Fruit fly (Drosophila melanogaster) whole organism, embryonic: Measurements from ENCODE around the gene CG31898.
A peak's percentile ranks its signal among the peaks of the same experiment; 100 is the strongest.

Experiments used
- Bgb ChIP-seq: fragments of 200-800 bp; sonication (Bioruptor generic); IDR thresholded peaks from 2 replicates; pipeline ENCODE4 v1.3.6; 2022; ENCODE audit warnings: missing biosample characterization, missing genetic modification characterization; ENCODE audit not compliant: partially characterized antibody
- C15 ChIP-seq: fragments of 200-800 bp; sonication (Bioruptor generic); IDR thresholded peaks from 3 replicates; pipeline ENCODE4 v1.3.6; 2022; ENCODE audit warnings: missing biosample characterization, missing genetic modification characterization
- CG10366 ChIP-seq: fragments of 200-800 bp; sonication (Bioruptor generic); IDR thresholded peaks from 2 replicates; pipeline ENCODE4 v1.3.6; 2022; ENCODE audit warnings: missing biosample characterization, missing genetic modification characterization
- CG11456 ChIP-seq: fragments of 200-800 bp; sonication (Bioruptor generic); IDR thresholded peaks from 3 replicates; pipeline ENCODE4 v1.3.6; 2022; ENCODE audit warnings: missing biosample characterization, missing genetic modification characterization
- CG12391 ChIP-seq: fragments of 200-800 bp; sonication (Bioruptor generic); optimal IDR thresholded peaks from 3 replicates; lab custom pipeline; 2018; ENCODE audit warnings: missing biosample characterization, mild to moderate bottlenecking, missing genetic modification characterization, moderate library complexity
- CG14667 ChIP-seq: fragments of 200-800 bp; sonication (Bioruptor generic); IDR thresholded peaks from 2 replicates; pipeline ENCODE4 v1.3.6; 2022; ENCODE audit warnings: missing biosample characterization, missing genetic modification characterization
- CG15601 ChIP-seq: fragments of 200-800 bp; sonication (Bioruptor generic); optimal IDR thresholded peaks from 3 replicates; lab custom pipeline; 2019; ENCODE audit warnings: missing biosample characterization, mild to moderate bottlenecking, missing genetic modification characterization, moderate library complexity
- CG1602 ChIP-seq: fragments of 200-800 bp; sonication (Bioruptor generic); optimal IDR thresholded peaks from 3 replicates; lab custom pipeline; 2016; ENCODE audit warnings: missing biosample characterization, missing genetic modification characterization
- CG17912 ChIP-seq: fragments of 200-800 bp; sonication (Bioruptor generic); optimal IDR thresholded peaks from 2 replicates; lab custom pipeline; 2018; ENCODE audit warnings: missing biosample characterization, mild to moderate bottlenecking, missing genetic modification characterization
- CG18599 ChIP-seq: fragments of 200-800 bp; sonication (Bioruptor generic); optimal IDR thresholded peaks from 3 replicates; lab custom pipeline; 2017; ENCODE audit warnings: missing biosample characterization, missing genetic modification characterization, mild to moderate bottlenecking, moderate library complexity, missing genetic modification reagents
- CG18764 ChIP-seq: fragments of 200-800 bp; sonication (Bioruptor generic); optimal IDR thresholded peaks from 3 replicates; lab custom pipeline; 2016; ENCODE audit warnings: missing biosample characterization, missing genetic modification characterization
- CG2120 ChIP-seq: fragments of 200-800 bp; sonication (Bioruptor generic); optimal IDR thresholded peaks from 3 replicates; lab custom pipeline; 2016; ENCODE audit warnings: missing biosample characterization, missing genetic modification characterization
- CG3281 ChIP-seq: fragments of 200-800 bp; sonication (Bioruptor generic); optimal IDR thresholded peaks from 3 replicates; lab custom pipeline; 2017; ENCODE audit warnings: missing biosample characterization, mild to moderate bottlenecking, missing genetic modification characterization
- CG3407 ChIP-seq: fragments of 200-800 bp; sonication (Bioruptor generic); optimal IDR thresholded peaks from 2 replicates; lab custom pipeline; 2018; ENCODE audit warnings: missing biosample characterization, mild to moderate bottlenecking, missing genetic modification characterization
- CG3838 ChIP-seq: fragments of 200-800 bp; sonication (Bioruptor generic); optimal IDR thresholded peaks from 3 replicates; lab custom pipeline; 2016; ENCODE audit warnings: missing biosample characterization, missing genetic modification characterization
- CG4328 ChIP-seq: fragments of 200-800 bp; sonication (Bioruptor generic); optimal IDR thresholded peaks from 3 replicates; lab custom pipeline; 2017; ENCODE audit warnings: missing biosample characterization, missing genetic modification reagents, missing genetic modification characterization
- CG4404 ChIP-seq: fragments of 200-800 bp; sonication (Bioruptor generic); IDR thresholded peaks from 2 replicates; pipeline ENCODE4 v1.3.6; 2022; ENCODE audit warnings: missing biosample characterization, missing genetic modification characterization
- CG4707 ChIP-seq: fragments of 200-800 bp; sonication (Bioruptor generic); optimal IDR thresholded peaks from 2 replicates; lab custom pipeline; 2018; ENCODE audit warnings: missing biosample characterization, mild to moderate bottlenecking, missing genetic modification characterization, moderate library complexity
- CG7745 ChIP-seq: fragments of 200-800 bp; sonication (Bioruptor generic); optimal IDR thresholded peaks from 2 replicates; lab custom pipeline; 2018; ENCODE audit warnings: missing biosample characterization, mild to moderate bottlenecking, missing genetic modification characterization, moderate library complexity
- D19A ChIP-seq: fragments of 200-800 bp; optimal IDR thresholded peaks from 3 replicates; lab custom pipeline; 2019; ENCODE audit warnings: missing biosample characterization, mild to moderate bottlenecking, missing genetic modification characterization, moderate library complexity
- Doc2 ChIP-seq: fragments of 200-800 bp; sonication (Bioruptor generic); IDR thresholded peaks from 2 replicates; pipeline ENCODE4 v1.3.6; 2022; ENCODE audit warnings: missing biosample characterization, missing genetic modification characterization
- Elba2 ChIP-seq: fragments of 200-800 bp; sonication (Bioruptor generic); optimal IDR thresholded peaks from 3 replicates; lab custom pipeline; 2016; ENCODE audit warnings: missing biosample characterization, missing genetic modification characterization
- HmgD ChIP-seq: fragments of 200-800 bp; sonication (Bioruptor generic); optimal IDR thresholded peaks from 3 replicates; lab custom pipeline; 2016; ENCODE audit warnings: missing biosample characterization, missing genetic modification characterization
- Hr39 ChIP-seq: fragments of >200 bp; optimal IDR thresholded peaks from 2 replicates; lab custom pipeline; 2017
- Kr ChIP-seq: fragments of 200-800 bp; sonication (Bioruptor generic); optimal IDR thresholded peaks from 2 replicates; lab custom pipeline; 2017; ENCODE audit warnings: missing biosample characterization, mild to moderate bottlenecking, missing genetic modification characterization
- Mrtf ChIP-seq: fragments of 200-800 bp; sonication (Bioruptor generic); IDR thresholded peaks from 3 replicates; pipeline ENCODE4 v1.3.6; 2022; ENCODE audit warnings: missing biosample characterization, missing genetic modification characterization
- Oli ChIP-seq: fragments of 200-800 bp; sonication (Bioruptor generic); optimal IDR thresholded peaks from 2 replicates; lab custom pipeline; 2018; ENCODE audit warnings: missing biosample characterization, mild to moderate bottlenecking, missing genetic modification characterization, moderate library complexity
- PHDP ChIP-seq: fragments of 200-800 bp; sonication (Bioruptor generic); optimal IDR thresholded peaks from 3 replicates; lab custom pipeline; 2018; ENCODE audit warnings: missing biosample characterization, mild to moderate bottlenecking, missing genetic modification characterization, moderate library complexity
- Scr ChIP-seq: fragments of 200-800 bp; sonication (Bioruptor generic); IDR thresholded peaks from 2 replicates; pipeline ENCODE4 v1.3.6; 2022; ENCODE audit warnings: missing biosample characterization, missing genetic modification characterization; ENCODE audit not compliant: partially characterized antibody
- Sox100B ChIP-seq: fragments of 200-800 bp; sonication (Bioruptor generic); optimal IDR thresholded peaks from 3 replicates; lab custom pipeline; 2018; ENCODE audit warnings: missing biosample characterization, mild to moderate bottlenecking, missing genetic modification characterization
- Xbp1 ChIP-seq: fragments of 200-800 bp; sonication (Bioruptor generic); optimal IDR thresholded peaks from 3 replicates; lab custom pipeline; 2016; ENCODE audit warnings: missing biosample characterization, mild to moderate bottlenecking, missing genetic modification characterization
- ab ChIP-seq: fragments of 200-800 bp; sonication (Bioruptor generic); optimal IDR thresholded peaks from 2 replicates; lab custom pipeline; 2016; ENCODE audit warnings: missing biosample characterization, missing genetic modification characterization
- az2 ChIP-seq: fragments of 200-800 bp; sonication (Bioruptor generic); optimal IDR thresholded peaks from 3 replicates; lab custom pipeline; 2016; ENCODE audit warnings: missing biosample characterization, missing genetic modification characterization
- gcm ChIP-seq: fragments of 200-800 bp; sonication (Bioruptor generic); optimal IDR thresholded peaks from 2 replicates; lab custom pipeline; 2019; ENCODE audit warnings: missing biosample characterization, mild to moderate bottlenecking, missing genetic modification characterization, moderate library complexity
- gsb-n ChIP-seq: fragments of 200-800 bp; sonication (Bioruptor generic); optimal IDR thresholded peaks from 3 replicates; lab custom pipeline; 2018; ENCODE audit warnings: missing biosample characterization, mild to moderate bottlenecking, missing genetic modification characterization
- her ChIP-seq: fragments of 200-800 bp; sonication (Bioruptor generic); optimal IDR thresholded peaks from 2 replicates; lab custom pipeline; 2016; ENCODE audit warnings: missing biosample characterization, missing genetic modification characterization
- hth ChIP-seq: fragments of >200 bp; optimal IDR thresholded peaks from 2 replicates; lab custom pipeline; 2017; ENCODE audit warnings: inconsistent platforms
- kni ChIP-seq: fragments of 200-800 bp; sonication (Bioruptor generic); optimal IDR thresholded peaks from 3 replicates; lab custom pipeline; 2017; ENCODE audit warnings: mild to moderate bottlenecking, missing biosample characterization, missing genetic modification reagents, missing genetic modification characterization
- mirr ChIP-seq: fragments of 200-800 bp; sonication (Bioruptor generic); optimal IDR thresholded peaks from 3 replicates; lab custom pipeline; 2018; ENCODE audit warnings: missing biosample characterization, mild to moderate bottlenecking, missing genetic modification characterization
- org-1 ChIP-seq: fragments of 200-800 bp; sonication (Bioruptor generic); optimal IDR thresholded peaks from 2 replicates; lab custom pipeline; 2017; ENCODE audit warnings: missing biosample characterization, missing genetic modification characterization
- pho ChIP-seq: fragments of 200-800 bp; sonication (Bioruptor generic); optimal IDR thresholded peaks from 2 replicates; lab custom pipeline; 2016; ENCODE audit warnings: missing biosample characterization, missing genetic modification characterization
- pnt ChIP-seq: fragments of 200-800 bp; sonication (Bioruptor generic); optimal IDR thresholded peaks from 3 replicates; lab custom pipeline; 2016; ENCODE audit warnings: missing biosample characterization, missing genetic modification characterization
- pum ChIP-seq: fragments of 200-800 bp; sonication (Bioruptor generic); optimal IDR thresholded peaks from 2 replicates; lab custom pipeline; 2016; ENCODE audit warnings: missing biosample characterization, missing genetic modification characterization
- slbo ChIP-seq: fragments of 200-800 bp; sonication (Bioruptor generic); IDR thresholded peaks from 2 replicates; pipeline ENCODE4 v1.3.6; 2022; ENCODE audit warnings: missing biosample characterization, missing genetic modification characterization
- slou ChIP-seq: fragments of 200-800 bp; sonication (Bioruptor generic); optimal IDR thresholded peaks from 3 replicates; lab custom pipeline; 2016; ENCODE audit warnings: missing biosample characterization, missing genetic modification characterization
- slp2 ChIP-seq: fragments of 200-800 bp; sonication (Bioruptor generic); optimal IDR thresholded peaks from 2 replicates; lab custom pipeline; 2016; ENCODE audit warnings: missing biosample characterization, missing genetic modification characterization
- sqz ChIP-seq: fragments of 200-800 bp; sonication (Bioruptor generic); optimal IDR thresholded peaks from 3 replicates; lab custom pipeline; 2018; ENCODE audit warnings: missing biosample characterization, mild to moderate bottlenecking, missing genetic modification characterization
- sr ChIP-seq: fragments of 200-800 bp; sonication (Bioruptor generic); IDR thresholded peaks from 3 replicates; pipeline ENCODE4 v1.3.6; 2022; ENCODE audit warnings: missing biosample characterization, missing genetic modification characterization
- stc ChIP-seq: fragments of 200-800 bp; sonication (Bioruptor generic); IDR thresholded peaks from 2 replicates; pipeline ENCODE4 v1.3.6; 2022; ENCODE audit warnings: missing biosample characterization, missing genetic modification characterization
- vnd ChIP-seq: fragments of 200-800 bp; sonication (Bioruptor generic); IDR thresholded peaks from 3 replicates; pipeline ENCODE4 v1.3.6; 2022; ENCODE audit warnings: missing biosample characterization, missing genetic modification characterization; ENCODE audit not compliant: partially characterized antibody

Gene CG31898

DNA sequence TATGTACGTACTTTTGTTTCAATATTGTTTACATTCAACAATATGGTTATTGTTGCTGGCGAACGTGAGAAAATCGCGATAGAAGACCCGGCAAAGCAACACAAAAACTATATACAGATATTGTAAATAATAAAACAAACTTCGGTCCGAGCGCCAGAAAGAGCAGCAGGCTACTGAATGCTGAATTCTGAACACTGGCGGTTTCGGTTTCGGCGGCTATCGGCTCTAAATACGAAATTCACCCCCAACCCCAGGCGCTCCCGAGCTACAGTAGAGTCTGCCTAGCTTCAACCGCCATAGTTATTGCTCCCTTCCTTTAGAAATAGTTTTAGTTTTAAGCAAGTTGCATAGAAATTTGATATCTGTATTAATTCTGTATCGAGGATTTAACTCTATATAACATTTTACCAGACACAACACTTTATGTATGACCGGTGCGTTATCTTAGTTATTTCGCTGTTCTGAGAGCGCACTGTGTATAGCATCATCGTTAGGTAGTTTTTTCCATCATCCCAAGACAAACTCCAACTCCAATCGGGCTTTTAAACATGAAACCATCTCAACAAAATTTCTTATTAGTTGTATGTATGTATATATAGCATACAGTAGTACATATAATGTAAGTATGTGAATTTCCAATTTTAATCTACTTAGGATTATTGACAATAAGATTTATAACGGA, 37.8 kb upstream of the CG31898 start, which contains the start of gene CG7627 (continued):
- TF ChIP-seq Sox100B (GFP tag; lab: Kevin White, UChicago) (peak; percentile 79), CG4707 (GFP tag; lab: Kevin White, UChicago) (peak; percentile 37), CG4404 (GFP tag; lab: Robert Waterston, UW) (peak; percentile 78), Kr (GFP tag; lab: Kevin White, UChicago) (no peak), CG3407 (GFP tag; lab: Kevin White, UChicago) (peak; percentile 28), CG1602 (GFP tag; lab: Kevin White, UChicago) (peak; percentile 23), slbo (peak; percentile 87), slp2 (peak; percentile 12), her (GFP tag; lab: Kevin White, UChicago) (peak; percentile 70), kni (no peak), gsb-n (tag; lab: Kevin White, UChicago) (peak; percentile 19), stc (GFP tag; lab: Robert Waterston, UW) (peak; percentile 60; the same call in 1 of the 2 replicates), CG14667 (GFP tag; lab: Robert Waterston, UW) (peak; percentile 82; the same call in 1 of the 2 replicates), Elba2 (GFP tag; lab: Kevin White, UChicago) (peak; percentile 89), mirr (GFP tag; lab: Kevin White, UChicago) (no peak), CG18599 (GFP tag; lab: Kevin White, UChicago) (peak; percentile 94), C15 (GFP tag; lab: Robert Waterston, UW) (0 out of 3 replicates have a peak, but pooled peaks have one; percentile 52), slou (GFP tag; lab: Kevin White, UChicago) (peak; percentile 17), pum (GFP tag; lab: Kevin White, UChicago) (peak; percentile 63), CG4328 (GFP tag; lab: Kevin White, UChicago) (peak; percentile 57), sr (peak; percentile 22; the same call in 1 of the 3 replicates), pho (peak; percentile 59), CG3838 (GFP tag; lab: Kevin White, UChicago) (no peak), sqz (GFP tag; lab: Kevin White, UChicago) (peak; percentile 53), Mrtf (GFP tag; lab: Robert Waterston, UW) (peak; percentile 80), CG2120 (peak; percentile 89), CG17912 (GFP tag; lab: Kevin White, UChicago) (peak; percentile 24), Doc2 (peak; percentile 21; the same call in 1 of the 2 replicates), Scr (GFP tag; lab: Robert Waterston, UW) (0 out of 2 replicates have a peak, but pooled peaks have one; percentile 26), hth (no peak), CG3281 (GFP tag; lab: Kevin White, UChicago) (peak; percentile 81), CG10366 (GFP tag; lab: Robert Waterston, UW) (peak; percentile 73), gcm (GFP tag; lab: Kevin White, UChicago) (peak; percentile 48), vnd (GFP tag; lab: Robert Waterston, UW) (no peak), Xbp1 (GFP tag; lab: Kevin White, UChicago) (peak; percentile 72), D19A (tag; lab: Kevin White, UChicago) (peak; percentile 33), Bgb (peak; percentile 38; the same call in 1 of the 2 replicates), CG7745 (tag; lab: Kevin White, UChicago) (no peak), CG18764 (GFP tag; lab: Kevin White, UChicago) (no peak), HmgD (GFP tag; lab: Kevin White, UChicago) (peak; percentile 65), pnt (peak; percentile 59), ab (GFP tag; lab: Kevin White, UChicago) (peak; percentile 72), org-1 (GFP tag; lab: Kevin White, UChicago) (peak; percentile 59), CG11456 (GFP tag; lab: Robert Waterston, UW) (peak; percentile 88), CG12391 (tag; lab: Kevin White, UChicago) (peak; percentile 77), Oli (tag; lab: Kevin White, UChicago) (peak; percentile 54), Hr39 (lab: Kevin White, UChicago) (no peak), az2 (GFP tag; lab: Kevin White, UChicago) (peak; percentile 70), PHDP (peak; percentile 68), CG15601 (tag; lab: Kevin White, UChicago) (peak; percentile 41)
